Worm (Caenorhabditis elegans): Measurements from ENCODE around the gene frpr-15.

Gene frpr-15

ce11 chrV:12663386-12663785 lies 16.5 kb upstream of the frpr-15 start:
- no peak for TF ChIP-seq aly-2 (tag; optimal IDR thresholded peaks at IDR 0.05)
- TF ChIP-seq jun-1 (tag; optimal IDR thresholded peaks at IDR 0.05) = no peak
- TF ChIP-seq hif-1 (tag; optimal IDR thresholded peaks at IDR 0.05) = no peak
- no peak for TF ChIP-seq rbr-2 (tag; optimal IDR thresholded peaks at IDR 0.05)
- no peak for TF ChIP-seq ceh-62 (tag; optimal IDR thresholded peaks at IDR 0.05)
- TF ChIP-seq ces-1 (GFP tag; optimal IDR thresholded peaks at IDR 0.05) = no peak
- TF ChIP-seq aha-1 (tag) = no peak
- no peak for TF ChIP-seq tra-1 (GFP tag; IDR thresholded peaks at IDR 0.05)
- no peak for TF ChIP-seq Y105C5A.15 (GFP tag; IDR thresholded peaks at IDR 0.05)
- TF ChIP-seq daf-16 (GFP tag; optimal IDR thresholded peaks at IDR 0.05) = no peak
- no peak for TF ChIP-seq daf-16 (tag; optimal IDR thresholded peaks at IDR 0.05)
- TF ChIP-seq ceh-28 (tag; optimal IDR thresholded peaks at IDR 0.05) = no peak
- no peak for TF ChIP-seq madf-9 (GFP tag; conservative IDR thresholded peaks at IDR 0.05)
- no peak for TF ChIP-seq nhr-237 (tag; optimal IDR thresholded peaks at IDR 0.05)
- no peak for TF ChIP-seq T26A8.4 (GFP tag; IDR thresholded peaks at IDR 0.05)
- no peak for TF ChIP-seq duxl-1 (tag; optimal IDR thresholded peaks at IDR 0.05; ENCODE audit: poor library complexity)
- TF ChIP-seq zag-1 (tag; optimal IDR thresholded peaks at IDR 0.05) = no peak
- no peak for TF ChIP-seq madf-5 (GFP tag; IDR thresholded peaks at IDR 0.05)

- TF ChIP-seq ceh-20 (GFP tag; IDR thresholded peaks at IDR 0.05) (no peak), unc-62 (GFP tag; optimal IDR thresholded peaks at IDR 0.05 in 1 of 2) (peak in 1 of 2 experiments; percentile 28), unc-62 (tag; optimal IDR thresholded peaks at IDR 0.05) (no peak)
These were observed 12.5 kb upstream of the frpr-15 start for ce11 chrV:12667397-12667796.

- TF ChIP-seq nhr-77 (tag; optimal IDR thresholded peaks at IDR 0.05) (no peak), F37D6.2 (tag; optimal IDR thresholded peaks at IDR 0.05) (no peak), dpl-1 (GFP tag; optimal IDR thresholded peaks at IDR 0.05) (no peak), ama-1 (optimal IDR thresholded peaks at IDR 0.05) (no peak), mdl-1 (tag; optimal IDR thresholded peaks at IDR 0.05) (no peak), ceh-82 (tag; optimal IDR thresholded peaks at IDR 0.05) (no peak), tag-97 (GFP tag; IDR thresholded peaks at IDR 0.05) (no peak), lin-39 (tag; optimal IDR thresholded peaks at IDR 0.05) (no peak), arid-1 (GFP tag; conservative IDR thresholded peaks at IDR 0.05) (no peak), gei-8 (GFP tag; optimal IDR thresholded peaks at IDR 0.05) (no peak), lin-13 (GFP tag; optimal IDR thresholded peaks at IDR 0.05) (no peak), nhr-237 (tag; optimal IDR thresholded peaks at IDR 0.05) (no peak), fkh-10 (GFP tag; optimal IDR thresholded peaks at IDR 0.05) (no peak)
These were observed 12.0 kb upstream of the frpr-15 start, which contains the start of gene W05B10.4 for ce11 chrV:12667926-12668325. TSS of gene W05B10.4 (plus strand) at chrV:12668226.

- TF ChIP-seq tag-97 (GFP tag; IDR thresholded peaks at IDR 0.05) = no peak
- no peak for TF ChIP-seq nhr-28 (tag; optimal IDR thresholded peaks at IDR 0.05)
- TF ChIP-seq pqm-1 (tag; optimal IDR thresholded peaks at IDR 0.05) = no peak
- TF ChIP-seq nhr-25 (tag; optimal IDR thresholded peaks at IDR 0.05; ENCODE audit: borderline replicate concordance, insufficient read depth) = no peak
- no peak for TF ChIP-seq lin-38 (GFP tag; IDR thresholded peaks at IDR 0.05)
- TF ChIP-seq ctbp-1 (GFP tag; IDR thresholded peaks at IDR 0.05) = no peak
- TF ChIP-seq lin-13 (GFP tag; optimal IDR thresholded peaks at IDR 0.05) = no peak
- TF ChIP-seq mep-1 (tag; optimal IDR thresholded peaks at IDR 0.05) = no peak
- TF ChIP-seq lin-29 (GFP tag; IDR thresholded peaks at IDR 0.05) = no peak
- TF ChIP-seq egl-27 (tag; optimal IDR thresholded peaks at IDR 0.05) = no peak
- TF ChIP-seq R02D3.7 (tag; optimal IDR thresholded peaks at IDR 0.05) = no peak
- no peak for TF ChIP-seq nhr-102 (tag; optimal IDR thresholded peaks at IDR 0.05)
- TF ChIP-seq mdt-29 (GFP tag; IDR thresholded peaks at IDR 0.05) = no peak
- TF ChIP-seq hlh-11 (tag; optimal IDR thresholded peaks at IDR 0.05) = no peak
- no peak for TF ChIP-seq Y75B8A.6 (GFP tag; IDR thresholded peaks at IDR 0.05)
- TF ChIP-seq Y5F2A.4 (GFP tag; optimal IDR thresholded peaks at IDR 0.05) = no peak
- no peak for TF ChIP-seq zip-11 (GFP tag; IDR thresholded peaks at IDR 0.05)
- TF ChIP-seq dpl-1 (GFP tag; optimal IDR thresholded peaks at IDR 0.05) = no peak
These were observed 9.3 kb upstream of the frpr-15 start, which contains the start of gene srx-116 for ce11 chrV:12670607-12671006. TSS of gene srx-116 (plus strand) at chrV:12670907.
